Fruit fly (Drosophila melanogaster) whole organism, embryonic: ENCODE data around the gene CG18171.
A peak's percentile ranks its signal among the peaks of the same experiment; 100 is the strongest.

Source experiments
- CG10209 ChIP-seq: fragments of 200-800 bp; sonication (Bioruptor generic); optimal IDR thresholded peaks from 3 replicates; lab custom pipeline; 2017; ENCODE audit warnings: missing biosample characterization, mild to moderate bottlenecking, missing genetic modification characterization, missing genetic modification reagents
- CG10321 ChIP-seq: fragments of 200-800 bp; sonication (Bioruptor generic); IDR thresholded peaks from 2 replicates; pipeline ENCODE4 v1.3.6; 2022; ENCODE audit warnings: missing biosample characterization, missing genetic modification characterization
- CG12744 ChIP-seq: fragments of 200-800 bp; sonication (Bioruptor generic); optimal IDR thresholded peaks from 2 replicates; lab custom pipeline; 2016; ENCODE audit warnings: missing biosample characterization, missing genetic modification characterization
- CG14710 ChIP-seq: fragments of 200-800 bp; sonication (Bioruptor generic); optimal IDR thresholded peaks from 3 replicates; lab custom pipeline; 2019; ENCODE audit warnings: missing biosample characterization, mild to moderate bottlenecking, missing genetic modification characterization, moderate library complexity
- CG15696 ChIP-seq: fragments of 200-800 bp; sonication (Bioruptor generic); optimal IDR thresholded peaks from 2 replicates; lab custom pipeline; 2019; ENCODE audit warnings: missing biosample characterization, mild to moderate bottlenecking, missing genetic modification characterization, moderate library complexity
- CG17328 ChIP-seq: fragments of 200-800 bp; sonication (Bioruptor generic); IDR thresholded peaks from 2 replicates; pipeline ENCODE4 v1.3.6; 2022; ENCODE audit warnings: missing biosample characterization, missing genetic modification characterization
- CG18619 ChIP-seq: fragments of 200-800 bp; sonication (Bioruptor generic); optimal IDR thresholded peaks from 3 replicates; lab custom pipeline; 2017; ENCODE audit warnings: missing biosample characterization, mild to moderate bottlenecking, missing genetic modification characterization
- CG2712 ChIP-seq: fragments of 200-800 bp; optimal IDR thresholded peaks from 3 replicates; lab custom pipeline; 2019; ENCODE audit warnings: missing biosample characterization, mild to moderate bottlenecking, missing genetic modification characterization, moderate library complexity
- CG2889 ChIP-seq: fragments of 200-800 bp; sonication (Bioruptor generic); IDR thresholded peaks from 3 replicates; pipeline ENCODE4 v1.3.6; 2022; ENCODE audit warnings: missing biosample characterization, missing genetic modification characterization
- CG30403 ChIP-seq: fragments of 200-800 bp; sonication (Bioruptor generic); optimal IDR thresholded peaks from 3 replicates; lab custom pipeline; 2016; ENCODE audit warnings: missing biosample characterization, missing genetic modification characterization
- CG4730 ChIP-seq: fragments of 200-800 bp; sonication (Bioruptor generic); IDR thresholded peaks from 2 replicates; pipeline ENCODE4 v1.3.6; 2022; ENCODE audit warnings: missing biosample characterization, missing genetic modification characterization
- CG6854 ChIP-seq: fragments of 200-800 bp; sonication (Bioruptor generic); optimal IDR thresholded peaks from 3 replicates; lab custom pipeline; 2017; ENCODE audit warnings: missing biosample characterization, mild to moderate bottlenecking, missing genetic modification characterization
- CG7271 ChIP-seq: fragments of 200-800 bp; sonication (Bioruptor generic); optimal IDR thresholded peaks from 2 replicates; lab custom pipeline; 2018; ENCODE audit warnings: missing biosample characterization, mild to moderate bottlenecking, missing genetic modification characterization, moderate library complexity
- CG7745 ChIP-seq: fragments of 200-800 bp; sonication (Bioruptor generic); optimal IDR thresholded peaks from 2 replicates; lab custom pipeline; 2018; ENCODE audit warnings: missing biosample characterization, mild to moderate bottlenecking, missing genetic modification characterization, moderate library complexity
- CG8478 ChIP-seq: fragments of >200 bp; optimal IDR thresholded peaks from 2 replicates; lab custom pipeline; 2018
- CG9437 ChIP-seq: fragments of 200-800 bp; sonication (Bioruptor generic); optimal IDR thresholded peaks from 2 replicates; lab custom pipeline; 2018; ENCODE audit warnings: missing biosample characterization, mild to moderate bottlenecking, missing genetic modification characterization
- CG9609 ChIP-seq: fragments of 200-800 bp; sonication (Bioruptor generic); optimal IDR thresholded peaks from 3 replicates; lab custom pipeline; 2016; ENCODE audit warnings: missing biosample characterization, missing genetic modification characterization
- CG9727 ChIP-seq: fragments of 200-800 bp; sonication (Bioruptor generic); optimal IDR thresholded peaks from 3 replicates; lab custom pipeline; 2017; ENCODE audit warnings: missing biosample characterization, mild to moderate bottlenecking, missing genetic modification characterization
- D19B ChIP-seq: fragments of 200-800 bp; sonication (Bioruptor generic); optimal IDR thresholded peaks from 2 replicates; lab custom pipeline; 2017; ENCODE audit warnings: missing biosample characterization, mild to moderate bottlenecking, missing genetic modification characterization
- Dad ChIP-seq: fragments of 200-800 bp; sonication (Bioruptor generic); optimal IDR thresholded peaks from 3 replicates; lab custom pipeline; 2016; ENCODE audit warnings: missing biosample characterization, missing genetic modification characterization
- Doc3 ChIP-seq: fragments of 200-800 bp; sonication (Bioruptor generic); IDR thresholded peaks from 3 replicates; pipeline ENCODE4 v1.3.6; 2022; ENCODE audit warnings: missing biosample characterization, missing genetic modification characterization; ENCODE audit not compliant: partially characterized antibody
- Dref ChIP-seq: fragments of 200-800 bp; sonication (Bioruptor generic); IDR thresholded peaks from 2 replicates; pipeline ENCODE4 v1.3.6; 2022; ENCODE audit warnings: missing biosample characterization, missing genetic modification characterization
- Hey ChIP-seq: fragments of 200-800 bp; sonication (Bioruptor generic); optimal IDR thresholded peaks from 3 replicates; lab custom pipeline; 2018; ENCODE audit warnings: missing biosample characterization, mild to moderate bottlenecking, missing genetic modification characterization
- HmgZ ChIP-seq: fragments of 200-800 bp; sonication (Bioruptor generic); optimal IDR thresholded peaks from 2 replicates; lab custom pipeline; 2018; ENCODE audit warnings: missing biosample characterization, mild to moderate bottlenecking, missing genetic modification characterization
- Hr3 ChIP-seq: fragments of 200-800 bp; sonication (Bioruptor generic); optimal IDR thresholded peaks from 3 replicates; lab custom pipeline; 2016; ENCODE audit warnings: missing biosample characterization, missing genetic modification characterization
- Hr51 ChIP-seq, 2 experiments: fragments of 200-800 bp; sonication (Bioruptor generic); optimal IDR thresholded peaks; 2 replicates in 1 of 2; 3 replicates in 1 of 2; lab custom pipeline; 2016 to 2018; ENCODE audit warnings: missing biosample characterization in 2 of 2, missing genetic modification characterization in 2 of 2, mild to moderate bottlenecking in 1 of 2, moderate library complexity in 1 of 2
- Max ChIP-seq: fragments of 200-800 bp; sonication (Bioruptor generic); optimal IDR thresholded peaks from 2 replicates; lab custom pipeline; 2016; ENCODE audit warnings: missing biosample characterization, mild to moderate bottlenecking, missing genetic modification characterization
- Ptx1 ChIP-seq: fragments of 200-800 bp; sonication (Bioruptor generic); IDR thresholded peaks from 2 replicates; pipeline ENCODE4 v1.3.6; 2022; ENCODE audit warnings: missing biosample characterization, missing genetic modification characterization
- Sox102F ChIP-seq: fragments of 200-800 bp; sonication (Bioruptor generic); optimal IDR thresholded peaks from 2 replicates; lab custom pipeline; 2018; ENCODE audit warnings: missing biosample characterization, mild to moderate bottlenecking, missing genetic modification characterization, moderate library complexity
- Sry-β ChIP-seq: fragments of 200-800 bp; sonication (Bioruptor generic); optimal IDR thresholded peaks from 2 replicates; lab custom pipeline; 2018; ENCODE audit warnings: missing biosample characterization, mild to moderate bottlenecking, missing genetic modification characterization, moderate library complexity
- cato ChIP-seq: fragments of 200-800 bp; sonication (Bioruptor generic); optimal IDR thresholded peaks from 2 replicates; lab custom pipeline; 2016; ENCODE audit warnings: missing biosample characterization, missing genetic modification characterization, borderline replicate concordance
- dan ChIP-seq: fragments of 200-800 bp; sonication (Bioruptor generic); IDR thresholded peaks from 2 replicates; pipeline ENCODE4 v1.3.6; 2022; ENCODE audit warnings: missing biosample characterization, missing genetic modification characterization
- dysf ChIP-seq: fragments of 200-800 bp; sonication (Bioruptor generic); IDR thresholded peaks from 3 replicates; pipeline ENCODE4 v1.3.6; 2022; ENCODE audit warnings: missing biosample characterization, missing genetic modification characterization
- emc ChIP-seq: fragments of 200-800 bp; sonication (Bioruptor generic); optimal IDR thresholded peaks from 2 replicates; lab custom pipeline; 2016; ENCODE audit warnings: missing biosample characterization, missing genetic modification characterization
- fd64A ChIP-seq: fragments of 200-800 bp; sonication (Bioruptor generic); optimal IDR thresholded peaks from 3 replicates; lab custom pipeline; 2018; ENCODE audit warnings: missing biosample characterization, mild to moderate bottlenecking, missing genetic modification characterization
- ftz-f1 ChIP-seq: fragments of 200-800 bp; sonication (Bioruptor generic); optimal IDR thresholded peaks from 2 replicates; lab custom pipeline; 2016; ENCODE audit warnings: missing biosample characterization, missing genetic modification characterization
- grau ChIP-seq: fragments of 200-800 bp; optimal IDR thresholded peaks from 3 replicates; lab custom pipeline; 2019; ENCODE audit warnings: missing biosample characterization, mild to moderate bottlenecking, missing genetic modification characterization, moderate library complexity
- ham ChIP-seq: fragments of 200-800 bp; sonication (Bioruptor generic); IDR thresholded peaks from 2 replicates; pipeline ENCODE4 v1.3.6; 2022; ENCODE audit warnings: missing biosample characterization, missing genetic modification characterization
- hth ChIP-seq: fragments of >200 bp; optimal IDR thresholded peaks from 2 replicates; lab custom pipeline; 2017; ENCODE audit warnings: inconsistent platforms
- jumu ChIP-seq: fragments of 200-800 bp; sonication (Bioruptor generic); optimal IDR thresholded peaks from 3 replicates; lab custom pipeline; 2016; ENCODE audit warnings: missing biosample characterization, missing genetic modification characterization
- nmo ChIP-seq: fragments of 200-800 bp; sonication (Bioruptor generic); optimal IDR thresholded peaks from 2 replicates; lab custom pipeline; 2018; ENCODE audit warnings: missing biosample characterization, mild to moderate bottlenecking, missing genetic modification characterization, moderate library complexity
- pfk ChIP-seq: fragments of 200-800 bp; sonication (Bioruptor generic); optimal IDR thresholded peaks from 2 replicates; lab custom pipeline; 2018; ENCODE audit warnings: missing biosample characterization, mild to moderate bottlenecking, missing genetic modification characterization, moderate library complexity
- ranshi ChIP-seq: fragments of 200-800 bp; sonication (Bioruptor generic); IDR thresholded peaks from 2 replicates; pipeline ENCODE4 v1.3.6; 2022; ENCODE audit warnings: missing biosample characterization, missing genetic modification characterization
- row ChIP-seq: fragments of 200-800 bp; sonication (Bioruptor generic); IDR thresholded peaks from 3 replicates; pipeline ENCODE4 v1.3.6; 2022; ENCODE audit warnings: missing biosample characterization, missing genetic modification characterization
- sisA ChIP-seq: fragments of 200-800 bp; sonication (Bioruptor generic); IDR thresholded peaks from 2 replicates; pipeline ENCODE4 v1.3.6; 2022; ENCODE audit warnings: missing biosample characterization, missing genetic modification characterization
- slbo ChIP-seq: fragments of 200-800 bp; sonication (Bioruptor generic); IDR thresholded peaks from 2 replicates; pipeline ENCODE4 v1.3.6; 2022; ENCODE audit warnings: missing biosample characterization, missing genetic modification characterization
- slou ChIP-seq: fragments of 200-800 bp; sonication (Bioruptor generic); optimal IDR thresholded peaks from 3 replicates; lab custom pipeline; 2016; ENCODE audit warnings: missing biosample characterization, missing genetic modification characterization
- sqz ChIP-seq: fragments of 200-800 bp; sonication (Bioruptor generic); optimal IDR thresholded peaks from 3 replicates; lab custom pipeline; 2018; ENCODE audit warnings: missing biosample characterization, mild to moderate bottlenecking, missing genetic modification characterization
- ssp ChIP-seq: fragments of 200-800 bp; sonication (Bioruptor generic); IDR thresholded peaks from 2 replicates; pipeline ENCODE4 v1.3.6; 2022; ENCODE audit warnings: missing biosample characterization, missing genetic modification characterization
- unpg ChIP-seq: fragments of 200-800 bp; sonication (Bioruptor generic); optimal IDR thresholded peaks from 3 replicates; lab custom pipeline; 2018; ENCODE audit warnings: missing biosample characterization, mild to moderate bottlenecking, missing genetic modification characterization, moderate library complexity
- wek ChIP-seq: fragments of 200-800 bp; sonication (Bioruptor generic); optimal IDR thresholded peaks from 3 replicates; lab custom pipeline; 2018; ENCODE audit warnings: missing biosample characterization, mild to moderate bottlenecking, missing genetic modification characterization, moderate library complexity

Gene CG18171

DNA sequence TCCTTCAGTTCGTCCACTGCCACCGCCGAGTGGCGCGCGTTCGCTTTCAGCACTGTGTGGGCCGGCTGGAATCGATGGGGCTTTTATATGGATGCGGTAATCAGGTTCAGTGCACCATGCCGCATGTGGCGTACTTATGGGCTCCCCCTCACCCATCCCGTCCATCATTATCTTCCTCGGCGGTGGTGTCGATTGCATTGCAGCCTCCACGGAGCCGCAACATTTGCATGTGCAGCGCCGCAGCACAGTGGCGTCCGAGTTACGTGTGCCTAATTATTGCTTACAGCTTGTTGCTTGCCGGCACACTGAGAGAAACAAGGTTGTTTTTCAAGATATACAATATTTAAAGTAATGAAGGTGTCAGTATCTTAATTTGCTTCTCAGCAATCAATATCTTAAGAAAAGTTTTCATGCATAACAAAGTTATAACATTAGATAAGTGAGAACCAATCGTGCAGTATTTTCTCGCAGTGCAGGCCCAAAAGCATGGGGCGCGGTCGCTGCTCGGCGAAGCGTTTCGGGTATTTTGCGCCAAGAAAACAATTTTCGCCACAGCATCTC is 20.5 kb downstream of the CG18171 start, which contains the start of gene CG13931 (continued):
- TF ChIP-seq grau (tag; lab: Kevin White, UChicago) (no peak), Max (GFP tag; lab: Kevin White, UChicago) (no peak), cato (GFP tag; lab: Kevin White, UChicago) (no peak), CG15696 (tag; lab: Kevin White, UChicago) (peak; percentile 22), CG7271 (tag; lab: Kevin White, UChicago) (no peak), Sry-β (no peak), nmo (peak; percentile 35), fd64A (GFP tag; lab: Kevin White, UChicago) (no peak), CG30403 (peak; percentile 38), CG7745 (tag; lab: Kevin White, UChicago) (no peak), Ptx1 (GFP tag; lab: Robert Waterston, UW) (peak; percentile 41; the same call in 1 of the 2 replicates), slou (GFP tag; lab: Kevin White, UChicago) (no peak), Sox102F (peak; percentile 61), Hr3 (GFP tag; lab: Kevin White, UChicago) (no peak), Dad (GFP tag; lab: Kevin White, UChicago) (no peak), CG9727 (GFP tag; lab: Kevin White, UChicago) (peak; percentile 23), CG17328 (GFP tag; lab: Robert Waterston, UW) (peak; percentile 36; the same call in 1 of the 2 replicates), CG6854 (GFP tag; lab: Kevin White, UChicago) (no peak), hth (no peak), CG2889 (GFP tag; lab: Robert Waterston, UW) (0 out of 3 replicates have a peak, but pooled peaks have one; percentile 41), CG14710 (tag; lab: Kevin White, UChicago) (peak; percentile 21), CG12744 (GFP tag; lab: Kevin White, UChicago) (no peak), HmgZ (tag; lab: Kevin White, UChicago) (no peak), ftz-f1 (GFP tag; lab: Kevin White, UChicago) (no peak), emc (GFP tag; lab: Kevin White, UChicago) (no peak), wek (no peak), Doc3 (GFP tag; lab: Robert Waterston, UW) (no peak), dysf (GFP tag; lab: Robert Waterston, UW) (0 out of 3 replicates have a peak, but pooled peaks have one; percentile 22), pfk (GFP tag; lab: Kevin White, UChicago) (no peak), CG10209 (GFP tag; lab: Kevin White, UChicago) (no peak), CG18619 (GFP tag; lab: Kevin White, UChicago) (no peak), Hey (tag; lab: Kevin White, UChicago) (no peak), CG8478 (lab: Kevin White, UChicago) (no peak), CG4730 (no peak), CG9609 (GFP tag; lab: Kevin White, UChicago) (no peak), slbo (GFP tag; lab: Robert Waterston, UW) (no peak), ssp (no peak), Hr51 (GFP tag; optimal IDR thresholded peaks at IDR 0.05; lab: Kevin White, UChicago) (peak in 1 of 2 experiments; percentile 17), CG9437 (no peak), sisA (GFP tag; lab: Robert Waterston, UW) (peak; percentile 57), ranshi (GFP tag; lab: Robert Waterston, UW) (no peak; the same call in 1 of the 2 replicates), dan (GFP tag; lab: Robert Waterston, UW) (no peak), CG10321 (no peak), row (GFP tag; lab: Robert Waterston, UW) (peak; percentile 42; the same call in 1 of the 3 replicates), CG2712 (tag; lab: Kevin White, UChicago) (no peak), D19B (GFP tag; lab: Kevin White, UChicago) (no peak), Dref (GFP tag; lab: Robert Waterston, UW) (no peak), jumu (GFP tag; lab: Kevin White, UChicago) (no peak), sqz (GFP tag; lab: Kevin White, UChicago) (no peak), ham (GFP tag; lab: Robert Waterston, UW) (no peak), unpg (GFP tag; lab: Kevin White, UChicago) (no peak)
